Fruit fly (Drosophila melanogaster) whole organism: ENCODE data around the gene peg.

ENCODE experiments used
- CG8478 ChIP-seq: fragments of >200 bp; optimal IDR thresholded peaks from 2 replicates; lab custom pipeline; 2018; ENCODE audit warnings: inconsistent platforms
- Dll ChIP-seq: fragments of >200 bp; optimal IDR thresholded peaks from 2 replicates; lab custom pipeline; 2017
- pan ChIP-seq: fragments of >200 bp; optimal IDR thresholded peaks from 2 replicates; lab custom pipeline; 2017
- psq ChIP-seq: fragments of >200 bp; optimal IDR thresholded peaks from 2 replicates; lab custom pipeline; 2017
- usp ChIP-seq: fragments of >200 bp; optimal IDR thresholded peaks from 2 replicates; lab custom pipeline; 2017; ENCODE audit warnings: missing biosample characterization, missing genetic modification characterization, mixed read lengths

dm6 chr3R:21069742-21070141 is 45.8 kb upstream of the peg start:
- no peak for TF ChIP-seq usp (GFP tag; lab: Kevin White, UChicago)
- TF ChIP-seq CG8478 (lab: Kevin White, UChicago), result no peak
- no peak for TF ChIP-seq psq (lab: Kevin White, UChicago)
- TF ChIP-seq pan (lab: Kevin White, UChicago), result no peak
- TF ChIP-seq Dll (lab: Kevin White, UChicago), result no peak
